Worm (Caenorhabditis elegans): ENCODE measurements around the gene K02A2.1.
A peak's percentile ranks its signal among the peaks of the same experiment; 100 is the strongest.

Gene K02A2.1

DNA sequence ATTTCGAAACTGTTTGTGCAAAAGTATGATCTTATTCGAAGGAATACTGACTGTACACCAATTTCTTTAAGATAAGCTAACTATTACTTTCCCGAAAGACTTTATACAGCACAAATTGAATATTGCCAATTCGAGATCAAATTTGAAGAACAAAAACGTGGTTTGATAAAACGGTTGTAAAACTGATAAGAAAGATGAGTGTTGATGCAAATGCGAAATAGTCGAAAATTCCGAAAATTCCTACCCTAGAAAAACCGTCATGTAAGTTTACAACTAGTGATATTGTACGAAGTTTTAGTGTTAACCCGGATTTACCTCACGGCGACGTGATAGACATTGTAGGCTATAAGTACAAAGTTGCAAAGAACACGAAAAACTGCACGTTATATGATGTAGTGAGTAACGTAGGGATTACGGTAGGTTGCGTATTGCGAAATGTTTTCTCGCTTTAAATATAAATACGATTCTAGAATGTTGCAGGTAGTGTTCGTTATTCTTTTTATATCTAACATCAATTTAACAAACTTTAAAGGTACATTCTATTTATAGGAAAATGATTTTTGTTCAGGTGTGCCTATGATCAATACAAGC, 14.2 kb upstream of the K02A2.1 start (continued):
- TF ChIP-seq fos-1 (tag; optimal IDR thresholded peaks at IDR 0.05) (peak; percentile 27), ztf-1 (GFP tag; conservative IDR thresholded peaks at IDR 0.05) (no peak), aly-2 (tag; optimal IDR thresholded peaks at IDR 0.05) (no peak), elt-1 (tag; optimal IDR thresholded peaks at IDR 0.05) (no peak)

DNA sequence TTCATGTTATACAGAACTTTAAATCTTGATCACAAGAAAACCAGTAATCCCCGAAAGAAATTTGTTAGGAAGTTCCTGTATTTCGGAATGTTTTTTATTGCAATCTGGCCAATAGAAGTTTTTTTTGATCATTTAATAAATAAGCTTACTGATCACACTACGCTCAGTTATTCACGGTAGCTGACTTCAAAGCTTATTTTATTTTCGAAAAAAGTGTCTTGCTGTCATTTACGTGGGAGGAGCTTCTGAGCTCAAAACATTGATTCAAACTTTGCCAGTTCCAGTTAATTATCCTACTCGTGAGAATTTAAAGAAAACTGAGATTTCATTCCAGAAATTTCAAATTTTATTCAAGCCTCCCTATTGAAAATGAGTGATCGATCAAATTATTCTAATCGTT, 2.7 kb upstream of the K02A2.1 start, which contains the start of gene srd-54:
Gene srd-54, plus strand, starts transcription at position 301 of the 400 bp plus-strand sequence.
- no peak for TF ChIP-seq snpc-4 (tag; optimal IDR thresholded peaks at IDR 0.05)
- no peak for TF ChIP-seq elt-3 (tag; optimal IDR thresholded peaks at IDR 0.05)
- TF ChIP-seq alr-1 (tag; optimal IDR thresholded peaks at IDR 0.05), result no peak
- TF ChIP-seq egl-27 (tag; optimal IDR thresholded peaks at IDR 0.05), result no peak

DNA sequence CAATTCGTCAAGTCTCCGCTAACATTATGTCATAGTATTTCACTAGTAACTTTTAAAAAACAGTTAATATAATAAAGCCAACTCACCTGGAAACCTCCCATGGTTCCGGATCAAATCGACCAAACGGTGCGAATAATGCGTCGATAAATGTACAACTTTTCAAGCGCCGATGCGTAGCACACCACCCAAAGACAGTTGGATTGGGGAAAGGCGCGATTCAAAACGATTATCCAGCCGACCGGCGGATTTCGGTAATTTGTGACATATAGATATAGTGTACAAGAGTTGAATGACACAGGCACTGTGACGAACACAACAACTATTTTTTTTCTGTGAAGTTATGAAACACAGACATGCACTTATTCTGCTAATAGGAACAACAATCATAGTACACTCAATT, 876 bp upstream of the K02A2.1 start, which contains the start of gene kcc-3:
Gene kcc-3, minus strand, starts transcription at position 101 of the 400 bp plus-strand sequence.
- no peak for TF ChIP-seq Y55F3AM.14 (GFP tag; optimal IDR thresholded peaks at IDR 0.05)
- TF ChIP-seq lsy-2 (tag; optimal IDR thresholded peaks at IDR 0.05), result no peak
- TF ChIP-seq F13H6.1 (tag; optimal IDR thresholded peaks at IDR 0.05), result no peak

DNA sequence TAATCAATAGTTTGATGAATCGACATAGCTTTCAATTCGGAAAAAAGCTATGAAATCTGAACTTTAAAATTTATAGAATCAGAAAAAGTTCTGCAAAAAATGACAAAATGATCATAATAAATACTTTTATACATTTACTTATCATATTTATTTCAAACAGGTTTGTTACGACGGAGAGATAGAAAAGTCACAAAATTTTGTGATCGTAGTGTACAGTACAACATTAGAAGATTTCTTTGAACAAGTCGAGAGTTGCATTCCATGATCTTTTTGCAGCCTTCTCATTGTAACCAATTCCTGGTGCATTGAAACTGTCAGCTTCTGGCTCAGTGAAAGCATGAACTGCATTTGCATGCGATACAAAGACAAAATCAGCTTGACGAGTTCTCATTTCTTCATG, 21.1 kb downstream of the K02A2.1 start, which contains the start of gene D1022.3:
Gene D1022.3, minus strand, starts transcription at position 101 of the 400 bp plus-strand sequence.
- no peak for TF ChIP-seq elt-3 (tag; optimal IDR thresholded peaks at IDR 0.05)
- TF ChIP-seq ceh-16 (tag; optimal IDR thresholded peaks at IDR 0.05), result no peak
- TF ChIP-seq sma-9 (GFP tag; optimal IDR thresholded peaks at IDR 0.05), result no peak
- no peak for TF ChIP-seq sma-9 (tag; optimal IDR thresholded peaks at IDR 0.05)
- TF ChIP-seq unc-55 (GFP tag; optimal IDR thresholded peaks at IDR 0.05), result no peak
- TF ChIP-seq nhr-11 (tag; optimal IDR thresholded peaks at IDR 0.05), result no peak
- no peak for TF ChIP-seq nhr-6 (tag; optimal IDR thresholded peaks at IDR 0.05)

DNA sequence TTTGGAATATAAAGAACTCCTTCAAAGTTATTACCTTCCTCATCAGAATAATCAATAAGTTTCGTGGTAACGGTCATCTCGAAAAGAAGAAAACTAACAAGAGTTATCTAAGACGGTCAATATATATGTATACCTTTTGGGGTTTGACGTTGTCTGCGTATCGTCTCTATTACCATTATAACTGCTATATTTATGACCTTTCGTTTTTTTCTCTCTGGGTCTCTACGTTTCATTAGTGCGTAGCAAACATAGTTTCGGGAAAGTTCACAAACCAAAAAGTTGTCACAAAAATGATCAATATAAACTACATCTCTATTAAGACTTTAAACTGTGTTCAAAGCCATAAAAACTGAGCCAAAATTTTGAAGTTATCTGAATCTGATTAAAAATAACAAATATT, 22.2 kb downstream of the K02A2.1 start, which contains the start of gene D1022.4:
Gene D1022.4, minus strand, starts transcription at position 83 of the 400 bp plus-strand sequence.
- TF ChIP-seq C34F6.9 (tag; optimal IDR thresholded peaks at IDR 0.05) (peak; percentile 33), gmeb-1 (tag; optimal IDR thresholded peaks at IDR 0.05) (peak; percentile 37), crh-2 (tag; optimal IDR thresholded peaks at IDR 0.05) (peak; percentile 38), blmp-1 (tag; optimal IDR thresholded peaks at IDR 0.05; ENCODE audit: insufficient read depth) (peak; percentile 56), fos-1 (tag; optimal IDR thresholded peaks at IDR 0.05) (peak; percentile 57), nhr-11 (tag; optimal IDR thresholded peaks at IDR 0.05) (no peak), sma-9 (GFP tag; optimal IDR thresholded peaks at IDR 0.05) (peak; percentile 68), sma-9 (tag; optimal IDR thresholded peaks at IDR 0.05) (no peak), nhr-10 (tag; optimal IDR thresholded peaks at IDR 0.05) (no peak)

DNA sequence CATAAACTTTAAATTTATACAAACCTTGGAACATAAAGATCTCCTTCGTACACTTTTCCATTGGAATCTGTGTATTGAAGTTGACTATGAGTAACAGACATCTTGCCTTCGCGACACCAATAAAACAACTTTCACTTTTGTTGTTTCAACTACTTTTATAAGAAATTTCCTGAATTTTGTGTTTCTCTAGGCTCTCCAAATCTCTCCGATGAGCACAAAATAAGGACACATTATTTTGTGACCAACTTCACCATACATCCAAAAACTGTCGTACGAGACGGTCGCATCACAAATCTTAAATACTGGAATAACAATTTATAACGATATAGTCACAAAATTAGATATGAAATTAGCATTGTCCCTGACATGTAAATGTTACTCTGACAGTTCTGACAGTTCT, 23.6 kb downstream of the K02A2.1 start, which contains the start of gene D1022.5:
Gene D1022.5, minus strand, starts transcription at position 101 of the 400 bp plus-strand sequence.
- TF ChIP-seq elt-1 (tag; optimal IDR thresholded peaks at IDR 0.05) (no peak), mbf-1 (tag; optimal IDR thresholded peaks at IDR 0.05) (no peak), peb-1 (tag; optimal IDR thresholded peaks at IDR 0.05) (no peak), F13H6.1 (tag; optimal IDR thresholded peaks at IDR 0.05) (no peak), alr-1 (tag; optimal IDR thresholded peaks at IDR 0.05) (no peak), egl-27 (tag; optimal IDR thresholded peaks at IDR 0.05) (no peak)

DNA sequence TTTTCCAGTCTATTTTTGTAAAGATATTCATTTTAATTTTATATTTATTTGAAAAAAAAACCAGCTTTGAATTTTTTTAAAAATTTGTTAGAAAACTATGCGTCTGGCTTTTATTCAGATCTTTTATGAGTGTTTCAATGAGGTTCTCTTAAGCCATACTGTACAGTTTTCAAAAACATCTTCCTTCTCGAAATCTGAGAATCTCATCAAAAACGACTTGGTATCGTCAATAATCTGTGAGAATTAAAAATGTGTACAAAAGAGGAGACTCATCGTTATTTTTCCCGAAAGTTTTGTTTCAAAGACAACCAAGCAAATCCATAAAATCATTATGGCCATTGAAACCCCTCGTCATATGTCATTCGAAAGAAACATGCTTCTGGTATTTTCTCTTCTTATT, 24.1 kb downstream of the K02A2.1 start, which contains the start of gene D1022.2:
Gene D1022.2, plus strand, starts transcription at position 301 of the 400 bp plus-strand sequence.
- TF ChIP-seq alr-1 (tag; optimal IDR thresholded peaks at IDR 0.05) (no peak), nhr-12 (tag; optimal IDR thresholded peaks at IDR 0.05) (no peak), dmd-4 (tag; optimal IDR thresholded peaks at IDR 0.05) (no peak), zag-1 (tag; optimal IDR thresholded peaks at IDR 0.05) (no peak), lsy-2 (tag; optimal IDR thresholded peaks at IDR 0.05) (no peak), R02D3.7 (tag; optimal IDR thresholded peaks at IDR 0.05) (no peak), mbf-1 (tag; optimal IDR thresholded peaks at IDR 0.05) (no peak), ztf-11 (tag; optimal IDR thresholded peaks at IDR 0.05) (no peak), egl-27 (tag; optimal IDR thresholded peaks at IDR 0.05) (no peak), ceh-82 (tag; optimal IDR thresholded peaks at IDR 0.05) (no peak), Y55F3AM.14 (GFP tag; optimal IDR thresholded peaks at IDR 0.05) (no peak), ztf-4 (tag; optimal IDR thresholded peaks at IDR 0.05) (no peak), nhr-21 (tag; optimal IDR thresholded peaks at IDR 0.05) (no peak), nhr-129 (tag; optimal IDR thresholded peaks at IDR 0.05) (no peak), nhr-23 (tag; optimal IDR thresholded peaks at IDR 0.05) (no peak), nhr-6 (tag; optimal IDR thresholded peaks at IDR 0.05) (no peak), elt-1 (tag; optimal IDR thresholded peaks at IDR 0.05) (no peak), aly-2 (tag; optimal IDR thresholded peaks at IDR 0.05) (no peak), ama-1 (optimal IDR thresholded peaks at IDR 0.05) (no peak), blmp-1 (tag; optimal IDR thresholded peaks at IDR 0.05; ENCODE audit: insufficient read depth) (no peak)

Data from whole organism, L2 larva.